Fruit fly (Drosophila melanogaster): ENCODE results near the gene tacc.

- TF ChIP-seq Gug (GFP tag; IDR thresholded peaks at IDR 0.05) (no peak; the same call in 3 of the 4 replicates), CG10267 (tag; optimal IDR thresholded peaks at IDR 0.05) (peak; percentile 51), unc-4 (GFP tag; IDR thresholded peaks at IDR 0.05; ENCODE audit: partially characterized antibody) (peak; percentile 98), CoRest (tag; optimal IDR thresholded peaks at IDR 0.05) (no peak), nom (GFP tag; optimal IDR thresholded peaks at IDR 0.05) (no peak), CG13123 (GFP tag; optimal IDR thresholded peaks at IDR 0.05) (no peak), chif (GFP tag; optimal IDR thresholded peaks at IDR 0.05) (no peak), sima (GFP tag; optimal IDR thresholded peaks at IDR 0.05) (no peak), cwo (GFP tag; optimal IDR thresholded peaks at IDR 0.05) (no peak), dysf (GFP tag; IDR thresholded peaks at IDR 0.05) (no peak), klu (GFP tag; IDR thresholded peaks at IDR 0.05) (peak; percentile 98)
These were observed 35.0 kb downstream of the tacc start, which contains the start of gene eIF3f1 for dm6 chr3R:4713775-4714360.

Data from whole organism, embryonic.